Comparison of ENCODE assay signal across 1 worm cellular context in the genomic region with DNA sequence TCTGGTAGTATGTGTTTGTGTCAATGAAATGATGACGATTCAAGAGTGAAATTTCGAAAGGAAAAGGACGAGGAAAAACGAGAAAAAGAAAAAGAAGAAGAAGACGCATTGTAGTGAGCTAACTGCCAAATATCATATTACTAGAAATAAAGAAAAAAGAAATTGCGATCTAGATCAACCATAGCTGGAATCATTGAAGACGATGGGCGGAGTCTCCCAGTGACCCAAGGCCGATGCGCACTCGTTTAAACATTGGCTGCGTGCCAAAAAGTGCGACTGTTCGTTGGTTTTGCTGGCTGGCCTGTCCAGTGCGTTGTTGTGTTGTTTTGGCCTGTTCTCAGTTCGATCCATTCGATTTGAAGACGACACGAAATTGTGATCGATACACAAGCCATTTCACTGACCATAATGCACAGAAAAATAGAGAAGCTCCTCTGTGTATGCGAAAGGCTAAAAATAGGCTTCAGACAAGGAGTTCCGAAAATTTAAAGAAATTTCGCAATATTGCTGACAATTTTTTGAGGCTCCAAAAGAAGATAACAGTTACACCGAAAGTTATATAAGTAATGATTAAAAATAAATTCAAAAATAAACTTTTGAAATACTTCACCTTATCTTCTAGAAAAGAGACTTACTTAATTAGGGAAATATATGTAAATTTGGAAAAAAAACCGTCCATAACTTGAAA.
TF ChIP-seq lines count a peak whose summit lies in the region.

No protein-coding gene starts in this region.

TF ChIP-seq in whole organism, L1 larva, 84 proteins besides CTCF, POLR2A, EP300 and RAD21 (continued from another document):
- TF ChIP-seq aha-1 (tag; optimal IDR thresholded peaks at IDR 0.05; lab: Kevin White, UChicago) (no peak), alr-1 (tag; optimal IDR thresholded peaks at IDR 0.05; lab: Kevin White, UChicago; ENCODE audit: borderline replicate concordance) (no peak), egl-13 (tag; optimal IDR thresholded peaks at IDR 0.05; lab: Kevin White, UChicago) (no peak), hpl-2 (GFP tag; optimal IDR thresholded peaks at IDR 0.05; lab: Kevin White, UChicago) (no peak), nhr-84 (tag; optimal IDR thresholded peaks at IDR 0.05; lab: Kevin White, UChicago) (no peak), mep-1 (tag; optimal IDR thresholded peaks at IDR 0.05; lab: Kevin White, UChicago) (no peak), sptf-1 (tag; optimal IDR thresholded peaks at IDR 0.05; lab: Kevin White, UChicago) (no peak), efl-3 (GFP tag; optimal IDR thresholded peaks at IDR 0.05; lab: Kevin White, UChicago) (no peak), nhr-12 (tag; optimal IDR thresholded peaks at IDR 0.05; lab: Kevin White, UChicago) (no peak), ceh-90 (tag; optimal IDR thresholded peaks at IDR 0.05; lab: Kevin White, UChicago) (no peak), efl-1 (optimal IDR thresholded peaks at IDR 0.05; lab: Kevin White, UChicago) (no peak), efl-1 (GFP tag; optimal IDR thresholded peaks at IDR 0.05 in 1 of 2; lab: Kevin White, UChicago) (peak in 1 of 2 experiments; percentile 21), unc-62 (GFP tag; optimal IDR thresholded peaks at IDR 0.05; lab: Kevin White, UChicago) (no peak), nhr-28 (tag; optimal IDR thresholded peaks at IDR 0.05; lab: Kevin White, UChicago) (no peak), fkh-8 (tag; optimal IDR thresholded peaks at IDR 0.05; lab: Kevin White, UChicago) (no peak), nhr-85 (tag; lab: Kevin White, UChicago) (peak; percentile 66), lin-39 (tag; optimal IDR thresholded peaks at IDR 0.05; lab: Kevin White, UChicago) (no peak), fkh-10 (GFP tag; optimal IDR thresholded peaks at IDR 0.05; lab: Kevin White, UChicago) (no peak)
